Worm (Caenorhabditis elegans) whole organism, early embryonic: ENCODE data around the gene pacs-1.

Source experiments
- B0310.2 ChIP-seq: sonication (generic microtip); optimal IDR thresholded peaks from 2 replicates; lab custom pipeline; 2016; ENCODE audit warnings: mild to moderate bottlenecking, missing genetic modification characterization, missing compliant biosample characterization
- F13C5.2 ChIP-seq: sonication (generic microtip); optimal IDR thresholded peaks from 2 replicates; lab custom pipeline; 2017; ENCODE audit warnings: mild to moderate bottlenecking, missing genetic modification characterization, inconsistent platforms, missing compliant biosample characterization
- aly-1 ChIP-seq: sonication (generic microtip); optimal IDR thresholded peaks from 2 replicates; lab custom pipeline; 2016; ENCODE audit warnings: missing genetic modification characterization, missing compliant biosample characterization
- ama-1 ChIP-seq: fragments of 150-350 bp; optimal IDR thresholded peaks from 2 replicates; lab custom pipeline; 2014
- ceh-13 ChIP-seq: fragments of 200-800 bp; sonication (Bioruptor generic); optimal IDR thresholded peaks from 2 replicates; lab custom pipeline; 2018; ENCODE audit warnings: mild to moderate bottlenecking, missing genetic modification characterization, missing compliant biosample characterization
- ceh-36 ChIP-seq: sonication (generic microtip); optimal IDR thresholded peaks from 2 replicates; lab custom pipeline; 2016; ENCODE audit warnings: missing genetic modification characterization, inconsistent platforms, missing compliant biosample characterization
- ets-7 ChIP-seq: sonication (generic microtip); optimal IDR thresholded peaks from 2 replicates; lab custom pipeline; 2016; ENCODE audit warnings: missing genotype, missing genetic modification characterization, missing compliant biosample characterization
- flt-1 ChIP-seq: fragments of 200-800 bp; sonication (Bioruptor generic); IDR thresholded peaks from 2 replicates; pipeline ENCODE4 v1.3.6; 2022; ENCODE audit warnings: missing genetic modification characterization, missing compliant biosample characterization
- hmbx-1 ChIP-seq: sonication (generic microtip); optimal IDR thresholded peaks from 2 replicates; lab custom pipeline; 2016; ENCODE audit warnings: mild to moderate bottlenecking, missing genetic modification characterization, missing compliant biosample characterization
- hmg-4 ChIP-seq: fragments of 200-800 bp; sonication (Bioruptor generic); optimal IDR thresholded peaks from 2 replicates; lab custom pipeline; 2018; ENCODE audit warnings: mild to moderate bottlenecking, missing genetic modification characterization, missing compliant biosample characterization
- hnd-1 ChIP-seq: sonication (generic microtip); optimal IDR thresholded peaks from 2 replicates; lab custom pipeline; 2016; ENCODE audit warnings: missing genetic modification characterization, missing compliant biosample characterization
- pes-1 ChIP-seq: fragments of 200-800 bp; sonication (Bioruptor generic); IDR thresholded peaks from 2 replicates; pipeline ENCODE4 v1.3.6; 2022; ENCODE audit warnings: missing genetic modification reagents, missing genetic modification characterization, missing compliant biosample characterization
- scrt-1 ChIP-seq: fragments of 200-800 bp; sonication (Bioruptor generic); IDR thresholded peaks from 2 replicates; pipeline ENCODE4 v1.3.6; 2022; ENCODE audit warnings: missing genetic modification characterization, missing compliant biosample characterization
- sea-1 ChIP-seq: fragments of 200-800 bp; sonication (Bioruptor generic); conservative IDR thresholded peaks from 2 replicates; pipeline ENCODE4 v1.3.6; 2022; ENCODE audit warnings: missing genetic modification characterization, missing compliant biosample characterization
- tbx-11 ChIP-seq: fragments of 200-800 bp; sonication (Bioruptor generic); IDR thresholded peaks from 2 replicates; pipeline ENCODE4 v1.3.6; 2022; ENCODE audit warnings: missing genetic modification characterization, missing compliant biosample characterization
- tbx-37 ChIP-seq: fragments of 200-800 bp; sonication (Bioruptor generic); conservative IDR thresholded peaks from 2 replicates; pipeline ENCODE4 v1.3.6; 2022; ENCODE audit warnings: missing genetic modification reagents, missing genetic modification characterization, missing compliant biosample characterization
- tra-4 ChIP-seq: sonication (generic microtip); optimal IDR thresholded peaks from 2 replicates; lab custom pipeline; 2017; ENCODE audit warnings: missing genetic modification characterization, missing compliant biosample characterization

The pacs-1 gene

ce11 chrV:9254012-9254696 lies 37.1 kb upstream of the pacs-1 start, which contains the start of gene F07C3.9:
Gene F07C3.9, minus strand, starts transcription at chrV:9254646.
- TF ChIP-seq pes-1 = no peak
- no peak for TF ChIP-seq tbx-11 (GFP tag; lab: Robert Waterston, UW)
- TF ChIP-seq F13C5.2 (tag; lab: Kevin White, UChicago) = no peak
- no peak for TF ChIP-seq sea-1 (GFP tag; lab: Robert Waterston, UW)
- no peak for TF ChIP-seq B0310.2 (tag; lab: Kevin White, UChicago)
- TF ChIP-seq ceh-36 = no peak
- no peak for TF ChIP-seq hnd-1

ce11 chrV:9249932-9250331 lies 32.9 kb upstream of the pacs-1 start, which contains the start of gene ptd-2:
Gene ptd-2, plus strand, starts transcription at chrV:9250232.
- TF ChIP-seq hnd-1 (no peak), scrt-1 (GFP tag; lab: Robert Waterston, UW) (no peak), aly-1 (tag; lab: Kevin White, UChicago) (no peak), ceh-13 (GFP tag; lab: Kevin White, UChicago) (no peak), ets-7 (tag; lab: Kevin White, UChicago) (no peak), tbx-11 (GFP tag; lab: Robert Waterston, UW) (no peak), ceh-36 (no peak), hmbx-1 (tag; lab: Kevin White, UChicago) (no peak), hmg-4 (GFP tag; lab: Kevin White, UChicago) (no peak), pes-1 (no peak), tra-4 (tag; lab: Kevin White, UChicago) (no peak), flt-1 (GFP tag; lab: Robert Waterston, UW) (no peak), F13C5.2 (tag; lab: Kevin White, UChicago) (no peak), tbx-37 (GFP tag; lab: Robert Waterston, UW) (no peak), B0310.2 (tag; lab: Kevin White, UChicago) (no peak), ama-1 (lab: Kevin White, UChicago) (no peak), sea-1 (GFP tag; lab: Robert Waterston, UW) (no peak)

ce11 chrV:9249206-9249605 lies 32.1 kb upstream of the pacs-1 start, which contains the start of gene str-94:
Gene str-94, minus strand, starts transcription at chrV:9249306.
- TF ChIP-seq hmbx-1 (tag; lab: Kevin White, UChicago) (no peak), hnd-1 (no peak), flt-1 (GFP tag; lab: Robert Waterston, UW) (no peak), ama-1 (lab: Kevin White, UChicago) (no peak), pes-1 (no peak), ets-7 (tag; lab: Kevin White, UChicago) (no peak), sea-1 (GFP tag; lab: Robert Waterston, UW) (no peak), tbx-11 (GFP tag; lab: Robert Waterston, UW) (no peak), aly-1 (tag; lab: Kevin White, UChicago) (no peak), B0310.2 (tag; lab: Kevin White, UChicago) (no peak), ceh-36 (no peak), F13C5.2 (tag; lab: Kevin White, UChicago) (no peak), hmg-4 (GFP tag; lab: Kevin White, UChicago) (no peak), tbx-37 (GFP tag; lab: Robert Waterston, UW) (no peak), ceh-13 (GFP tag; lab: Kevin White, UChicago) (no peak), scrt-1 (GFP tag; lab: Robert Waterston, UW) (no peak), tra-4 (tag; lab: Kevin White, UChicago) (no peak)

DNA sequence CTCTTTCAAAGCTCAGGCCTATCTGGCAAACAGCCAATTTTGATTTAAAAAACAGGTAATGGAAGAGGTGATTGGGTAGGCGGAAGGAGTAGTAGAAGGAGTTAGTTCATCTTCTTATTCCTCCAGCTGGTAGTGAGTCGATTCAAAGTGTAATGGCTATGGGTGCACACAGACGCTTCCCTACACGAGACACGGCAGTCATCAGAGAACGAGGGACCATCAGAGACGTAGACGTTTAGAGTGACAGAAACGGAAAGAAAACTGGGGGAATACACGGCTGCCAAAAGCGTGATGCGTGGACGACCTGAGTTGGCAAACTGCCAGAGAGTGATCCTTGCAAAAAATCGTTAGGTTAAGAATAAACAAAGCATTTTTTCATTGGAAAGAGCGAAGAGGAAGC lies 30.4 kb upstream of the pacs-1 start:
- no peak for TF ChIP-seq tbx-11 (GFP tag; lab: Robert Waterston, UW)
- peak; percentile 39 for TF ChIP-seq F13C5.2 (tag; lab: Kevin White, UChicago)
- no peak for TF ChIP-seq tbx-37 (GFP tag; lab: Robert Waterston, UW)
- no peak for TF ChIP-seq ama-1 (lab: Kevin White, UChicago)
- TF ChIP-seq sea-1 (GFP tag; lab: Robert Waterston, UW) = no peak
- TF ChIP-seq pes-1 = no peak

- TF ChIP-seq hmbx-1 (tag; lab: Kevin White, UChicago) = no peak
- no peak for TF ChIP-seq ceh-36
- TF ChIP-seq sea-1 (GFP tag; lab: Robert Waterston, UW) = no peak
- no peak for TF ChIP-seq F13C5.2 (tag; lab: Kevin White, UChicago)
- TF ChIP-seq ceh-13 (GFP tag; lab: Kevin White, UChicago) = no peak
- no peak for TF ChIP-seq hnd-1
- no peak for TF ChIP-seq aly-1 (tag; lab: Kevin White, UChicago)
- no peak for TF ChIP-seq ama-1 (lab: Kevin White, UChicago)
- TF ChIP-seq pes-1 = no peak
- no peak for TF ChIP-seq ets-7 (tag; lab: Kevin White, UChicago)
- no peak for TF ChIP-seq tra-4 (tag; lab: Kevin White, UChicago)
- TF ChIP-seq hmg-4 (GFP tag; lab: Kevin White, UChicago) = no peak
- TF ChIP-seq scrt-1 (GFP tag; lab: Robert Waterston, UW) = no peak
- TF ChIP-seq flt-1 (GFP tag; lab: Robert Waterston, UW) = no peak
- TF ChIP-seq tbx-11 (GFP tag; lab: Robert Waterston, UW) = no peak
- TF ChIP-seq B0310.2 (tag; lab: Kevin White, UChicago) = no peak
- TF ChIP-seq tbx-37 (GFP tag; lab: Robert Waterston, UW) = no peak
Observed at ce11 chrV:9246260-9246659, 29.2 kb upstream of the pacs-1 start, which contains the start of gene aat-2. Gene aat-2, minus strand, starts transcription at chrV:9246360.

DNA sequence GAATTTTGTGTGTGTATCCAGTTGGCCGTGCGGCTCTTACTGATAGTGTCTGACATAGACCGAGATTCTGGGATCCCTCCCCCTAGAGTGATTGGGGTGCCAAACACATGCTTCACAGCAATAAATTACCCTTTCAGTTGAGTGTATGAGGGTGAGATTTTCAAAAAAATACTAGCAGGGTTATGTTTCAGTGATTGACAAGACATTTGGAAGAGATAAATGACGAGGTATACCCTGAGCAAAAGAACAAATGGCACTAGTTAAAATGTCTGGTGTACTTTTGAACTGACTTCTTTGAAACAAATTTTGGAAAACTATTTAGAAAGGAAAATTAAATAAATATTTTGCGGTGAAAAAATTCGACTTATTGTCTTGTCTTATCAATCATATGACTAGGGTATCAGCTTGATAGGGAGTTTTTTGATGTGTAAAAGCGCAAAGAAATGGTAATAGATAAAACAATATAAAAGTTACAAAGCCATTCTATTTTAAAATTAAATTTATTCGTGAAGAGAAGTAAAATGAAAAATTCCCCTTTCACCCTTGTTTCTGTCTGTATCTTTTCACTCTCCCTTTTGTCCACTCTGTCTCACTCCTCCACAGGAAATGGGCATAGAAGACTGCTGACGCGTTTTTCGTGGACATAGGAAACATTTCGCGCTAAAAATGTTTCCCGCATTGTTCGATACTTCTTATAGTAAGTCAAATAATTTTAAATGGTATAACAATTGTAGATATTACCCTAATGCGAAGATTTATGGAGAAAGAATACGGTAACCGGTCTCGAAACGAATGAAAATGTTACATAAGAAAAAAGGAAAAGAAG lies 26.3 kb upstream of the pacs-1 start, which contains the start of gene glo-4:
TSS of gene glo-4 (minus strand) at position 51 of the 826 bp plus-strand sequence.
- TF ChIP-seq hnd-1 = no peak
- TF ChIP-seq F13C5.2 (tag; lab: Kevin White, UChicago) = no peak
- TF ChIP-seq tra-4 (tag; lab: Kevin White, UChicago) = no peak
- no peak for TF ChIP-seq ceh-36
- TF ChIP-seq B0310.2 (tag; lab: Kevin White, UChicago) = no peak
- no peak for TF ChIP-seq ama-1 (lab: Kevin White, UChicago)
- TF ChIP-seq tbx-37 (GFP tag; lab: Robert Waterston, UW) = no peak
- TF ChIP-seq hmg-4 (GFP tag; lab: Kevin White, UChicago) = no peak
- no peak for TF ChIP-seq pes-1
- TF ChIP-seq ets-7 (tag; lab: Kevin White, UChicago) = no peak
- no peak for TF ChIP-seq ceh-13 (GFP tag; lab: Kevin White, UChicago)
- no peak for TF ChIP-seq scrt-1 (GFP tag; lab: Robert Waterston, UW)
- no peak for TF ChIP-seq flt-1 (GFP tag; lab: Robert Waterston, UW)
- TF ChIP-seq sea-1 (GFP tag; lab: Robert Waterston, UW) = no peak
- no peak for TF ChIP-seq aly-1 (tag; lab: Kevin White, UChicago)
